Fruit fly (Drosophila melanogaster) whole organism, embryonic: ENCODE data around the gene CG15027.

Experiments used
- Adf1 ChIP-seq: fragments of 200-800 bp; sonication (Bioruptor generic); IDR thresholded peaks from 2 replicates; pipeline ENCODE4 v1.3.6; 2022; ENCODE audit warnings: missing biosample characterization, missing genetic modification characterization
- Atf-2 ChIP-seq: fragments of 200-800 bp; sonication (Bioruptor generic); optimal IDR thresholded peaks from 2 replicates; lab custom pipeline; 2016; ENCODE audit warnings: missing biosample characterization, missing genetic modification characterization
- B-H2 ChIP-seq: fragments of 200-800 bp; sonication (Bioruptor generic); optimal IDR thresholded peaks from 2 replicates; lab custom pipeline; 2018; ENCODE audit warnings: missing biosample characterization, mild to moderate bottlenecking, missing genetic modification characterization
- Bgb ChIP-seq: fragments of 200-800 bp; sonication (Bioruptor generic); IDR thresholded peaks from 2 replicates; pipeline ENCODE4 v1.3.6; 2022; ENCODE audit warnings: missing biosample characterization, missing genetic modification characterization; ENCODE audit not compliant: partially characterized antibody
- CG10431 ChIP-seq: fragments of 200-800 bp; sonication (Bioruptor generic); optimal IDR thresholded peaks from 3 replicates; lab custom pipeline; 2018; ENCODE audit warnings: missing biosample characterization, mild to moderate bottlenecking, missing genetic modification characterization
- CG13123 ChIP-seq: fragments of 200-800 bp; sonication (Bioruptor generic); optimal IDR thresholded peaks from 2 replicates; lab custom pipeline; 2016; ENCODE audit warnings: missing biosample characterization, missing genetic modification characterization
- CG13624 ChIP-seq: fragments of 200-800 bp; sonication (Bioruptor generic); optimal IDR thresholded peaks from 2 replicates; lab custom pipeline; 2016; ENCODE audit warnings: missing biosample characterization, missing genetic modification characterization
- CG14050 ChIP-seq: fragments of 200-800 bp; sonication (Bioruptor generic); IDR thresholded peaks from 3 replicates; pipeline ENCODE4 v1.3.6; 2022; ENCODE audit warnings: missing biosample characterization, missing genetic modification characterization
- CG17912 ChIP-seq: fragments of 200-800 bp; sonication (Bioruptor generic); optimal IDR thresholded peaks from 2 replicates; lab custom pipeline; 2018; ENCODE audit warnings: missing biosample characterization, mild to moderate bottlenecking, missing genetic modification characterization
- CG1792 ChIP-seq: fragments of 200-800 bp; sonication (Bioruptor generic); optimal IDR thresholded peaks from 2 replicates; lab custom pipeline; 2016; ENCODE audit warnings: missing biosample characterization, missing genetic modification characterization
- CG18262 ChIP-seq: fragments of 200-800 bp; optimal IDR thresholded peaks from 3 replicates; lab custom pipeline; 2019; ENCODE audit warnings: missing biosample characterization, mild to moderate bottlenecking, missing genetic modification characterization, moderate library complexity
- CG2889 ChIP-seq: fragments of 200-800 bp; sonication (Bioruptor generic); IDR thresholded peaks from 3 replicates; pipeline ENCODE4 v1.3.6; 2022; ENCODE audit warnings: missing biosample characterization, missing genetic modification characterization
- CG31224 ChIP-seq: fragments of 200-800 bp; sonication (Bioruptor generic); IDR thresholded peaks from 2 replicates; pipeline ENCODE4 v1.3.6; 2022; ENCODE audit warnings: missing biosample characterization, missing genetic modification characterization
- CG42726 ChIP-seq: fragments of 200-800 bp; sonication (Bioruptor generic); IDR thresholded peaks from 2 replicates; pipeline ENCODE4 v1.3.6; 2022; ENCODE audit warnings: missing biosample characterization, missing genetic modification characterization; ENCODE audit not compliant: partially characterized antibody
- CG6654 ChIP-seq: fragments of 200-800 bp; sonication (Bioruptor generic); optimal IDR thresholded peaks from 2 replicates; lab custom pipeline; 2017; ENCODE audit warnings: missing biosample characterization, mild to moderate bottlenecking, missing genetic modification characterization
- CG6689 ChIP-seq: fragments of 200-800 bp; sonication (Bioruptor generic); IDR thresholded peaks from 2 replicates; pipeline ENCODE4 v1.3.6; 2022; ENCODE audit warnings: missing biosample characterization, missing genetic modification characterization
- CG7839 ChIP-seq: fragments of 200-800 bp; sonication (Bioruptor generic); optimal IDR thresholded peaks from 3 replicates; lab custom pipeline; 2018; ENCODE audit warnings: missing biosample characterization, mild to moderate bottlenecking, missing genetic modification characterization, moderate library complexity
- CG7928 ChIP-seq: fragments of 200-800 bp; sonication (Bioruptor generic); optimal IDR thresholded peaks from 2 replicates; lab custom pipeline; 2017; ENCODE audit warnings: missing biosample characterization, mild to moderate bottlenecking, missing genetic modification characterization
- CG7987 ChIP-seq: fragments of 200-800 bp; sonication (Bioruptor generic); optimal IDR thresholded peaks from 2 replicates; lab custom pipeline; 2018; ENCODE audit warnings: missing biosample characterization, mild to moderate bottlenecking, missing genetic modification characterization, moderate library complexity
- CG9817 ChIP-seq: fragments of 200-800 bp; sonication (Bioruptor generic); optimal IDR thresholded peaks from 2 replicates; lab custom pipeline; 2018; ENCODE audit warnings: missing biosample characterization, mild to moderate bottlenecking, missing genetic modification characterization, moderate library complexity
- D ChIP-seq, 2 experiments: fragments of 200-800 bp in 1 of 2; fragments of >200 bp in 1 of 2; sonication (Bioruptor generic) in 1 of 2; optimal IDR thresholded peaks; 2 replicates in 1 of 2; 3 replicates in 1 of 2; lab custom pipeline; 2017; ENCODE audit warnings: mild to moderate bottlenecking in 1 of 2, missing biosample characterization in 1 of 2, missing genetic modification characterization in 1 of 2, missing genetic modification reagents in 1 of 2
- D19B ChIP-seq: fragments of 200-800 bp; sonication (Bioruptor generic); optimal IDR thresholded peaks from 2 replicates; lab custom pipeline; 2017; ENCODE audit warnings: missing biosample characterization, mild to moderate bottlenecking, missing genetic modification characterization
- Drgx ChIP-seq: fragments of 200-800 bp; sonication (Bioruptor generic); IDR thresholded peaks from 2 replicates; pipeline ENCODE4 v1.3.6; 2022; ENCODE audit warnings: missing biosample characterization, missing genetic modification characterization
- Eip74EF ChIP-seq, 2 experiments: fragments of 200-800 bp in 1 of 2; fragments of >200 bp in 1 of 2; sonication (Bioruptor generic) in 1 of 2; optimal IDR thresholded peaks; 2 replicates each; lab custom pipeline; 2017 to 2019; ENCODE audit warnings: missing biosample characterization in 2 of 2, missing genetic modification characterization in 2 of 2, mild to moderate bottlenecking in 1 of 2, moderate library complexity in 1 of 2
- Ets97D ChIP-seq: fragments of 200-800 bp; sonication (Bioruptor generic); optimal IDR thresholded peaks from 3 replicates; lab custom pipeline; 2016; ENCODE audit warnings: missing biosample characterization, missing genetic modification characterization
- Jarid2 ChIP-seq: fragments of 200-800 bp; sonication (Bioruptor generic); optimal IDR thresholded peaks from 3 replicates; lab custom pipeline; 2017; ENCODE audit warnings: mild to moderate bottlenecking, missing biosample characterization, missing genetic modification reagents, missing genetic modification characterization
- MBD-R2 ChIP-seq: fragments of 200-800 bp; sonication (Bioruptor generic); IDR thresholded peaks from 2 replicates; pipeline ENCODE4 v1.3.6; 2022; ENCODE audit warnings: missing biosample characterization, missing genetic modification characterization
- Max ChIP-seq: fragments of 200-800 bp; sonication (Bioruptor generic); optimal IDR thresholded peaks from 2 replicates; lab custom pipeline; 2016; ENCODE audit warnings: missing biosample characterization, mild to moderate bottlenecking, missing genetic modification characterization
- Med ChIP-seq: fragments of 200-800 bp; sonication (Bioruptor generic); peaks from one replicate; lab custom pipeline; 2016; ENCODE audit warnings: missing biosample characterization, missing genetic modification characterization, mild to moderate bottlenecking, inconsistent platforms, moderate library complexity
- Meics ChIP-seq: fragments of 200-800 bp; sonication (Bioruptor generic); optimal IDR thresholded peaks from 2 replicates; lab custom pipeline; 2017; ENCODE audit warnings: missing biosample characterization, mild to moderate bottlenecking, missing genetic modification characterization
- NC2α ChIP-seq: fragments of 200-800 bp; sonication (Bioruptor generic); optimal IDR thresholded peaks from 2 replicates; lab custom pipeline; 2016; ENCODE audit warnings: missing biosample characterization, missing genetic modification characterization
- Sox102F ChIP-seq: fragments of 200-800 bp; sonication (Bioruptor generic); optimal IDR thresholded peaks from 2 replicates; lab custom pipeline; 2018; ENCODE audit warnings: missing biosample characterization, mild to moderate bottlenecking, missing genetic modification characterization, moderate library complexity
- Vsx1 ChIP-seq: fragments of 200-800 bp; sonication (Bioruptor generic); optimal IDR thresholded peaks from 2 replicates; lab custom pipeline; 2017; ENCODE audit warnings: missing biosample characterization, mild to moderate bottlenecking, missing genetic modification characterization, missing genetic modification reagents
- YL-1 ChIP-seq: fragments of 200-800 bp; sonication (Bioruptor generic); optimal IDR thresholded peaks from 3 replicates; lab custom pipeline; 2017; ENCODE audit warnings: missing biosample characterization, mild to moderate bottlenecking, missing genetic modification characterization
- ab ChIP-seq: fragments of 200-800 bp; sonication (Bioruptor generic); optimal IDR thresholded peaks from 2 replicates; lab custom pipeline; 2016; ENCODE audit warnings: missing biosample characterization, missing genetic modification characterization
- ash1 ChIP-seq: fragments of 200-800 bp; sonication (Bioruptor generic); optimal IDR thresholded peaks from 2 replicates; lab custom pipeline; 2018; ENCODE audit warnings: missing biosample characterization, mild to moderate bottlenecking, missing genetic modification characterization
- bigmax ChIP-seq: fragments of 200-800 bp; sonication (Bioruptor generic); optimal IDR thresholded peaks from 2 replicates; lab custom pipeline; 2018; ENCODE audit warnings: missing biosample characterization, mild to moderate bottlenecking, missing genetic modification characterization
- chinmo ChIP-seq: fragments of 200-800 bp; sonication (Bioruptor generic); IDR thresholded peaks from 4 replicates; pipeline ENCODE4 v1.3.6; 2022; ENCODE audit warnings: missing biosample characterization, missing genetic modification characterization; ENCODE audit not compliant: partially characterized antibody
- chm ChIP-seq: fragments of 200-800 bp; sonication (Bioruptor generic); IDR thresholded peaks from 2 replicates; pipeline ENCODE4 v1.3.6; 2022; ENCODE audit warnings: missing biosample characterization, missing genetic modification characterization
- fd3F ChIP-seq: fragments of 200-800 bp; sonication (Bioruptor generic); optimal IDR thresholded peaks from 2 replicates; lab custom pipeline; 2018; ENCODE audit warnings: missing biosample characterization, mild to moderate bottlenecking, missing genetic modification characterization, moderate library complexity
- grau ChIP-seq: fragments of 200-800 bp; optimal IDR thresholded peaks from 3 replicates; lab custom pipeline; 2019; ENCODE audit warnings: missing biosample characterization, mild to moderate bottlenecking, missing genetic modification characterization, moderate library complexity
- h ChIP-seq: fragments of >200 bp; optimal IDR thresholded peaks from 2 replicates; lab custom pipeline; 2017
- ken ChIP-seq: fragments of 200-800 bp; sonication (Bioruptor generic); IDR thresholded peaks from 3 replicates; pipeline ENCODE4 v1.3.6; 2022; ENCODE audit warnings: missing biosample characterization, missing genetic modification characterization
- maf-S ChIP-seq: fragments of 200-800 bp; sonication (Bioruptor generic); optimal IDR thresholded peaks from 2 replicates; lab custom pipeline; 2016; ENCODE audit warnings: missing biosample characterization, missing genetic modification characterization
- mam ChIP-seq: fragments of 200-800 bp; sonication (Bioruptor generic); optimal IDR thresholded peaks from 3 replicates; lab custom pipeline; 2016; ENCODE audit warnings: missing biosample characterization, missing genetic modification characterization
- phol ChIP-seq: fragments of 200-800 bp; sonication (Bioruptor generic); optimal IDR thresholded peaks from 3 replicates; lab custom pipeline; 2018; ENCODE audit warnings: missing biosample characterization, mild to moderate bottlenecking, missing genetic modification characterization, moderate library complexity
- row ChIP-seq: fragments of 200-800 bp; sonication (Bioruptor generic); IDR thresholded peaks from 3 replicates; pipeline ENCODE4 v1.3.6; 2022; ENCODE audit warnings: missing biosample characterization, missing genetic modification characterization
- sug ChIP-seq: fragments of 200-800 bp; optimal IDR thresholded peaks from 2 replicates; lab custom pipeline; 2019; ENCODE audit warnings: missing biosample characterization, mild to moderate bottlenecking, missing genetic modification characterization, moderate library complexity
- zfh1 ChIP-seq: fragments of 200-800 bp; sonication (Bioruptor generic); IDR thresholded peaks from 3 replicates; pipeline ENCODE4 v1.3.6; 2022; ENCODE audit warnings: missing biosample characterization, missing genetic modification characterization

The CG15027 gene

dm6 chrX:15084580-15085138, 968 bp downstream of the CG15027 start, which contains the start of gene Cox17 (continued):
- TF ChIP-seq YL-1 (GFP tag; lab: Kevin White, UChicago) = peak; percentile 50
- peak; percentile 41 for TF ChIP-seq CG6654 (GFP tag; lab: Kevin White, UChicago)
- 0 out of 3 replicates have a peak, but pooled peaks have one; percentile 40 for TF ChIP-seq CG2889
- no peak for TF ChIP-seq Adf1 (GFP tag; lab: Robert Waterston, UW)
- 0 out of 4 replicates have a peak, but pooled peaks have one; percentile 67 for TF ChIP-seq chinmo
- no peak for TF ChIP-seq D (optimal IDR thresholded peaks at IDR 0.05; lab: Kevin White, UChicago)
- TF ChIP-seq D (GFP tag; optimal IDR thresholded peaks at IDR 0.05; lab: Kevin White, UChicago) = peak; percentile 73
- peak; percentile 87 for TF ChIP-seq Med (GFP tag; lab: Kevin White, UChicago)
- peak; percentile 20 for TF ChIP-seq maf-S
- TF ChIP-seq CG13624 (GFP tag; lab: Kevin White, UChicago) = peak; percentile 55
- no peak for TF ChIP-seq NC2α (GFP tag; lab: Kevin White, UChicago)
- peak in 1 of 2 experiments; percentile 51 for TF ChIP-seq Eip74EF (GFP tag; optimal IDR thresholded peaks at IDR 0.05; lab: Kevin White, UChicago)
- TF ChIP-seq Atf-2 (GFP tag; lab: Kevin White, UChicago) = peak; percentile 68
- peak; percentile 93 for TF ChIP-seq row (GFP tag; lab: Robert Waterston, UW)
- TF ChIP-seq grau (tag; lab: Kevin White, UChicago) = peak; percentile 86
- TF ChIP-seq bigmax (GFP tag; lab: Kevin White, UChicago) = no peak
- TF ChIP-seq CG7987 (GFP tag; lab: Kevin White, UChicago) = no peak
- peak; percentile 65; the same call in 1 of the 2 replicates for TF ChIP-seq Drgx (GFP tag; lab: Robert Waterston, UW)
- TF ChIP-seq CG42726 (GFP tag; lab: Robert Waterston, UW) = 0 out of 2 replicates have a peak, but pooled peaks have one; percentile 25
- TF ChIP-seq B-H2 (GFP tag; lab: Kevin White, UChicago) = peak; percentile 82
- TF ChIP-seq Meics (GFP tag; lab: Kevin White, UChicago) = peak; percentile 84
- peak; percentile 3 for TF ChIP-seq Jarid2 (GFP tag; lab: Kevin White, UChicago)
- peak; percentile 74 for TF ChIP-seq CG6689 (GFP tag; lab: Robert Waterston, UW)
- peak; percentile 51; the same call in 2 of the 3 replicates for TF ChIP-seq zfh1
- TF ChIP-seq Max (GFP tag; lab: Kevin White, UChicago) = peak; percentile 84
- peak; percentile 45; the same call in 2 of the 3 replicates for TF ChIP-seq CG14050 (GFP tag; lab: Robert Waterston, UW)
- peak; percentile 83 for TF ChIP-seq CG9817
- peak; percentile 43; the same call in 1 of the 2 replicates for TF ChIP-seq CG31224
- peak; percentile 78 for TF ChIP-seq mam (GFP tag; lab: Kevin White, UChicago)
- TF ChIP-seq Bgb (GFP tag; lab: Robert Waterston, UW) = peak; percentile 70
- peak; percentile 45 for TF ChIP-seq Ets97D (GFP tag; lab: Kevin White, UChicago)
- peak; percentile 70 for TF ChIP-seq Vsx1
- TF ChIP-seq CG17912 (GFP tag; lab: Kevin White, UChicago) = no peak
- TF ChIP-seq phol (tag; lab: Kevin White, UChicago) = peak; percentile 89
- peak; percentile 47 for TF ChIP-seq CG10431 (GFP tag; lab: Kevin White, UChicago)
- TF ChIP-seq MBD-R2 = peak; percentile 33; the same call in 1 of the 2 replicates
- peak; percentile 86 for TF ChIP-seq CG18262 (tag; lab: Kevin White, UChicago)
- TF ChIP-seq h (lab: Kevin White, UChicago) = no peak
- peak; percentile 65 for TF ChIP-seq CG13123 (GFP tag; lab: Kevin White, UChicago)
- peak; percentile 84 for TF ChIP-seq CG7839 (tag; lab: Kevin White, UChicago)
- peak; percentile 78 for TF ChIP-seq Sox102F (GFP tag; lab: Kevin White, UChicago)
- TF ChIP-seq ken (GFP tag; lab: Robert Waterston, UW) = peak; percentile 69; the same call in 2 of the 3 replicates
- TF ChIP-seq CG1792 (GFP tag; lab: Kevin White, UChicago) = peak; percentile 0
- TF ChIP-seq ash1 (GFP tag; lab: Kevin White, UChicago) = no peak
- TF ChIP-seq D19B (GFP tag; lab: Kevin White, UChicago) = peak; percentile 68
- TF ChIP-seq ab (GFP tag; lab: Kevin White, UChicago) = peak; percentile 28
- peak; percentile 84 for TF ChIP-seq sug (tag; lab: Kevin White, UChicago)
- TF ChIP-seq CG7928 = peak; percentile 62
- peak; percentile 63 for TF ChIP-seq fd3F (GFP tag; lab: Kevin White, UChicago)
- 0 out of 2 replicates have a peak, but pooled peaks have one; percentile 5 for TF ChIP-seq chm
